Worm (Caenorhabditis elegans): ENCODE results near the gene mrpl-46.

ce11 chrIV:830262-830960 lies 29.8 kb downstream of the mrpl-46 start:
- TF ChIP-seq nhr-28 (tag; optimal IDR thresholded peaks at IDR 0.05), result no peak
- TF ChIP-seq Y105C5A.15 (GFP tag; IDR thresholded peaks at IDR 0.05), result no peak
- TF ChIP-seq daf-12 (tag; optimal IDR thresholded peaks at IDR 0.05), result no peak
- TF ChIP-seq ces-1 (GFP tag; optimal IDR thresholded peaks at IDR 0.05), result no peak
- no peak for TF ChIP-seq nhr-102 (tag; optimal IDR thresholded peaks at IDR 0.05)
- TF ChIP-seq mdl-1 (tag; optimal IDR thresholded peaks at IDR 0.05), result no peak
- no peak for TF ChIP-seq daf-16 (GFP tag; optimal IDR thresholded peaks at IDR 0.05)
- no peak for TF ChIP-seq daf-16 (tag; optimal IDR thresholded peaks at IDR 0.05)

All from whole organism, L4 larva.